Worm (Caenorhabditis elegans) whole organism, L1 larva: Measurements from ENCODE around the gene F59B10.6.

Experiments used
- C04F5.9 ChIP-seq: sonication (generic microtip); optimal IDR thresholded peaks from 2 replicates; lab custom pipeline; 2016; ENCODE audit warnings: missing genetic modification characterization, missing compliant biosample characterization
- C16A3.4 ChIP-seq: fragments of 150-350 bp; optimal IDR thresholded peaks from 2 replicates; lab custom pipeline; 2014; ENCODE audit warnings: missing biosample characterization, missing genetic modification characterization
- aha-1 ChIP-seq: fragments of 150-350 bp; optimal IDR thresholded peaks from 2 replicates; lab custom pipeline; 2014; ENCODE audit warnings: missing biosample characterization, missing genetic modification characterization
- aly-2 ChIP-seq: fragments of 150-350 bp; optimal IDR thresholded peaks from 2 replicates; lab custom pipeline; 2014; ENCODE audit warnings: missing biosample characterization, missing genetic modification characterization
- ama-1 ChIP-seq: fragments of 150-350 bp; optimal IDR thresholded peaks from 2 replicates; lab custom pipeline; 2014
- ceh-82 ChIP-seq, 3 experiments: fragments of 150-350 bp in 1 of 3; sonication (generic microtip) in 2 of 3; optimal IDR thresholded peaks; 2 replicates each; lab custom pipeline; 2014 to 2017; ENCODE audit warnings: missing biosample characterization in 3 of 3, missing genetic modification characterization in 3 of 3
- ceh-88 ChIP-seq: fragments of 200-800 bp; sonication (Bioruptor generic); IDR thresholded peaks from 2 replicates; pipeline ENCODE4 v1.3.6; 2022; ENCODE audit warnings: missing genetic modification characterization, missing compliant biosample characterization
- dpl-1 ChIP-seq, 3 experiments: fragments of 150-350 bp in 2 of 3; sonication (generic microtip) in 1 of 3; optimal IDR thresholded peaks; 2 replicates each; lab custom pipeline; 2014 to 2017; ENCODE audit warnings: missing biosample characterization in 3 of 3, missing genetic modification characterization in 3 of 3, missing genetic modification reagents in 3 of 3
- dsc-1 ChIP-seq: sonication (generic microtip); optimal IDR thresholded peaks from 2 replicates; lab custom pipeline; 2016; ENCODE audit warnings: mild to moderate bottlenecking, missing genetic modification characterization, missing compliant biosample characterization
- efl-1 ChIP-seq, 4 experiments: fragments of 150-350 bp; optimal IDR thresholded peaks in 3 of 4; peaks in 1 of 4; 1 replicate in 1 of 4; 2 replicates in 3 of 4; lab custom pipeline; 2014; ENCODE audit warnings: missing biosample characterization in 2 of 4, missing genetic modification characterization in 2 of 4, missing genetic modification reagents in 2 of 4
- efl-3 ChIP-seq: fragments of 200-800 bp; sonication (Bioruptor generic); optimal IDR thresholded peaks from 2 replicates; lab custom pipeline; 2018; ENCODE audit warnings: mild to moderate bottlenecking, missing genetic modification characterization, missing compliant biosample characterization
- egl-27 ChIP-seq, 2 experiments: fragments of 150-350 bp in 1 of 2; sonication (generic microtip); optimal IDR thresholded peaks; 3 replicates each; lab custom pipeline; 2017 to 2018; ENCODE audit warnings: missing biosample characterization in 2 of 2, missing genetic modification characterization in 2 of 2, missing genetic modification reagents in 2 of 2
- elt-2 ChIP-seq: sonication (generic microtip); optimal IDR thresholded peaks from 2 replicates; lab custom pipeline; 2016; ENCODE audit warnings: missing genetic modification characterization, mild to moderate bottlenecking, inconsistent platforms, missing compliant biosample characterization, missing genetic modification reagents
- elt-3 ChIP-seq, 6 experiments: fragments of 150-350 bp in 1 of 6; sonication (generic microtip); optimal IDR thresholded peaks; 2 replicates each; lab custom pipeline; 2017 to 2018; ENCODE audit warnings: missing biosample characterization in 6 of 6, missing genetic modification characterization in 6 of 6, inconsistent platforms in 1 of 6
- ets-5 ChIP-seq: fragments of 200-800 bp; sonication (Bioruptor generic); IDR thresholded peaks from 2 replicates; pipeline ENCODE4 v1.3.6; 2022; ENCODE audit warnings: missing genetic modification characterization, missing compliant biosample characterization
- fkh-10 ChIP-seq: sonication (generic microtip); optimal IDR thresholded peaks from 2 replicates; lab custom pipeline; 2017; ENCODE audit warnings: missing biosample characterization, missing genetic modification reagents, missing genetic modification characterization
- fkh-4 ChIP-seq: sonication (generic microtip); optimal IDR thresholded peaks from 2 replicates; lab custom pipeline; 2016; ENCODE audit warnings: missing compliant biosample characterization, missing genetic modification characterization, borderline replicate concordance
- fos-1 ChIP-seq: fragments of 150-350 bp; optimal IDR thresholded peaks from 2 replicates; lab custom pipeline; 2014; ENCODE audit warnings: missing biosample characterization, missing genetic modification characterization
- hpl-2 ChIP-seq: fragments of 150-350 bp; optimal IDR thresholded peaks from 2 replicates; lab custom pipeline; 2014; ENCODE audit warnings: missing biosample characterization, missing genetic modification reagents, missing genetic modification characterization
- isw-1 ChIP-seq: fragments of 200-800 bp; sonication (Bioruptor generic); IDR thresholded peaks from 2 replicates; pipeline ENCODE4 v1.3.6; 2022; ENCODE audit warnings: missing genetic modification characterization, missing compliant biosample characterization
- lin-13 ChIP-seq: fragments of 150-350 bp; optimal IDR thresholded peaks from 2 replicates; lab custom pipeline; 2014; ENCODE audit warnings: missing biosample characterization, missing genetic modification reagents, missing genetic modification characterization
- lin-14 ChIP-seq: fragments of 200-800 bp; sonication (Bioruptor generic); optimal IDR thresholded peaks from 2 replicates; lab custom pipeline; 2018; ENCODE audit warnings: mild to moderate bottlenecking, missing genetic modification characterization, moderate library complexity, missing compliant biosample characterization
- lir-3 ChIP-seq: sonication (generic microtip); optimal IDR thresholded peaks from 2 replicates; lab custom pipeline; 2016; ENCODE audit warnings: mild to moderate bottlenecking, missing genetic modification characterization, moderate library complexity, missing compliant biosample characterization; ENCODE audit not compliant: poor library complexity
- lsy-2 ChIP-seq, 2 experiments: fragments of 150-350 bp; optimal IDR thresholded peaks; 2 replicates each; lab custom pipeline; 2014; ENCODE audit warnings: missing biosample characterization in 2 of 2, missing genetic modification characterization in 2 of 2
- mab-9 ChIP-seq: fragments of 200-800 bp; sonication (Bioruptor generic); IDR thresholded peaks from 2 replicates; pipeline ENCODE4 v1.3.6; 2022; ENCODE audit warnings: missing genetic modification reagents, missing genetic modification characterization, missing compliant biosample characterization
- mdl-1 ChIP-seq, 2 experiments: fragments of 150-350 bp; optimal IDR thresholded peaks; 2 replicates each; lab custom pipeline; 2014 to 2017; ENCODE audit warnings: missing biosample characterization in 2 of 2, missing genetic modification characterization in 2 of 2, inconsistent platforms in 1 of 2
- mef-2 ChIP-seq: fragments of 150-350 bp; optimal IDR thresholded peaks from 2 replicates; lab custom pipeline; 2014; ENCODE audit warnings: missing biosample characterization, missing genetic modification characterization
- nhr-12 ChIP-seq: sonication (generic microtip); optimal IDR thresholded peaks from 2 replicates; lab custom pipeline; 2017; ENCODE audit warnings: missing biosample characterization, missing genetic modification characterization
- nhr-19 ChIP-seq: fragments of 200-800 bp; sonication (Bioruptor generic); conservative IDR thresholded peaks from 2 replicates; pipeline ENCODE4 v1.3.6; 2022; ENCODE audit warnings: missing genetic modification characterization, missing compliant biosample characterization
- nhr-20 ChIP-seq: sonication (generic microtip); optimal IDR thresholded peaks from 2 replicates; lab custom pipeline; 2016; ENCODE audit warnings: mild to moderate bottlenecking, missing genetic modification characterization, missing compliant biosample characterization
- nhr-237 ChIP-seq: fragments of 150-350 bp; optimal IDR thresholded peaks from 2 replicates; lab custom pipeline; 2014; ENCODE audit warnings: missing biosample characterization, missing genetic modification characterization
- nhr-28 ChIP-seq: fragments of 150-350 bp; optimal IDR thresholded peaks from 2 replicates; lab custom pipeline; 2014; ENCODE audit warnings: missing biosample characterization, missing genetic modification characterization
- nhr-47 ChIP-seq: sonication (generic microtip); optimal IDR thresholded peaks from 2 replicates; lab custom pipeline; 2016; ENCODE audit warnings: mild to moderate bottlenecking, missing genetic modification characterization, moderate library complexity, missing compliant biosample characterization
- nhr-84 ChIP-seq: sonication (generic microtip); optimal IDR thresholded peaks from 2 replicates; lab custom pipeline; 2017; ENCODE audit warnings: missing biosample characterization, missing genetic modification characterization
- nhr-85 ChIP-seq: sonication (generic microtip); peaks from one replicate; lab custom pipeline; 2016; ENCODE audit warnings: missing genetic modification characterization, inconsistent platforms, missing compliant biosample characterization
- nhr-90 ChIP-seq: sonication (generic microtip); optimal IDR thresholded peaks from 2 replicates; lab custom pipeline; 2016; ENCODE audit warnings: mild to moderate bottlenecking, missing genetic modification characterization, missing compliant biosample characterization; ENCODE audit not compliant: poor library complexity
- pag-3 ChIP-seq: sonication (generic microtip); optimal IDR thresholded peaks from 2 replicates; lab custom pipeline; 2017; ENCODE audit warnings: missing genetic modification characterization, mild to moderate bottlenecking, missing compliant biosample characterization, antibody characterized with exemption, borderline replicate concordance; ENCODE audit not compliant: insufficient read depth
- rnt-1 ChIP-seq: sonication (generic microtip); optimal IDR thresholded peaks from 2 replicates; lab custom pipeline; 2016; ENCODE audit warnings: mild to moderate bottlenecking, missing genetic modification characterization, moderate library complexity, missing compliant biosample characterization
- skn-1 ChIP-seq: fragments of 150-350 bp; optimal IDR thresholded peaks from 2 replicates; lab custom pipeline; 2014; ENCODE audit warnings: missing biosample characterization, missing genetic modification characterization
- snpc-4 ChIP-seq: fragments of 150-350 bp; optimal IDR thresholded peaks from 2 replicates; lab custom pipeline; 2014; ENCODE audit warnings: missing biosample characterization, missing genetic modification characterization
- sox-4 ChIP-seq: sonication (generic microtip); optimal IDR thresholded peaks from 2 replicates; lab custom pipeline; 2016; ENCODE audit warnings: missing genetic modification characterization, missing compliant biosample characterization
- sptf-1 ChIP-seq: fragments of 150-350 bp; optimal IDR thresholded peaks from 2 replicates; lab custom pipeline; 2014; ENCODE audit warnings: missing biosample characterization, missing genetic modification characterization
- sup-37 ChIP-seq: fragments of 200-800 bp; sonication (Bioruptor generic); optimal IDR thresholded peaks from 2 replicates; lab custom pipeline; 2018; ENCODE audit warnings: mild to moderate bottlenecking, missing genetic modification characterization, missing compliant biosample characterization
- swsn-7 ChIP-seq: sonication (generic microtip); optimal IDR thresholded peaks from 2 replicates; lab custom pipeline; 2016; ENCODE audit warnings: missing genetic modification characterization, missing compliant biosample characterization
- unc-130 ChIP-seq: fragments of 150-350 bp; optimal IDR thresholded peaks from 2 replicates; lab custom pipeline; 2017; ENCODE audit warnings: missing biosample characterization, missing genetic modification characterization, inconsistent platforms
- unc-62 ChIP-seq: fragments of 150-350 bp; optimal IDR thresholded peaks from 2 replicates; lab custom pipeline; 2014; ENCODE audit warnings: missing biosample characterization, missing genetic modification reagents, missing genetic modification characterization
- unc-86 ChIP-seq: sonication (generic microtip); optimal IDR thresholded peaks from 2 replicates; lab custom pipeline; 2016; ENCODE audit warnings: missing genetic modification characterization, missing compliant biosample characterization
- vab-15 ChIP-seq: sonication (generic microtip); optimal IDR thresholded peaks from 2 replicates; lab custom pipeline; 2017; ENCODE audit warnings: missing genotype, mild to moderate bottlenecking, missing genetic modification characterization, missing compliant biosample characterization
- xbp-1 ChIP-seq: sonication (generic microtip); optimal IDR thresholded peaks from 2 replicates; lab custom pipeline; 2016; ENCODE audit warnings: missing genetic modification characterization, missing compliant biosample characterization
- ztf-11 ChIP-seq, 2 experiments: sonication (generic microtip); optimal IDR thresholded peaks; 2 replicates each; lab custom pipeline; 2016 to 2017; ENCODE audit warnings: missing genetic modification characterization in 2 of 2, missing biosample characterization in 1 of 2, missing compliant biosample characterization in 1 of 2

The F59B10.6 gene

ce11 chrII:10547803-10548693, 23.8 kb upstream of the F59B10.6 start (continued):
- TF ChIP-seq unc-86 (tag; lab: Kevin White, UChicago), result peak; percentile 60
- TF ChIP-seq ceh-82 (tag; optimal IDR thresholded peaks at IDR 0.05; lab: Kevin White, UChicago), result no peak
- peak; percentile 67; the same call in 1 of the 2 replicates for TF ChIP-seq mab-9 (GFP tag; lab: Robert Waterston, UW)
- peak in 1 of 6 experiments; percentile 18 for TF ChIP-seq elt-3 (tag; optimal IDR thresholded peaks at IDR 0.05; lab: Kevin White, UChicago)
- TF ChIP-seq hpl-2 (GFP tag; lab: Kevin White, UChicago), result no peak
- TF ChIP-seq ama-1 (lab: Kevin White, UChicago), result peak; percentile 88
- no peak for TF ChIP-seq snpc-4 (tag; lab: Kevin White, UChicago)
- TF ChIP-seq nhr-19 (GFP tag; lab: Robert Waterston, UW), result 0 out of 2 replicates have a peak, but pooled peaks have one; percentile 1
- no peak for TF ChIP-seq efl-3 (GFP tag; lab: Kevin White, UChicago)
- no peak for TF ChIP-seq nhr-84 (tag; lab: Kevin White, UChicago)
- TF ChIP-seq nhr-47 (tag; lab: Kevin White, UChicago), result no peak
- no peak for TF ChIP-seq xbp-1
- no peak for TF ChIP-seq fkh-4 (tag; lab: Kevin White, UChicago)
- TF ChIP-seq nhr-85 (tag; lab: Kevin White, UChicago), result no peak
- no peak for TF ChIP-seq dsc-1 (tag; lab: Kevin White, UChicago)
- peak in 1 of 2 experiments; percentile 35 for TF ChIP-seq ztf-11 (tag; optimal IDR thresholded peaks at IDR 0.05; lab: Kevin White, UChicago)
- no peak for TF ChIP-seq fos-1 (tag; lab: Kevin White, UChicago)
- TF ChIP-seq nhr-20 (tag; lab: Kevin White, UChicago), result peak; percentile 30
- peak; percentile 28 for TF ChIP-seq aly-2
- TF ChIP-seq unc-130, result no peak
- TF ChIP-seq egl-27 (tag; optimal IDR thresholded peaks at IDR 0.05; lab: Kevin White, UChicago), result no peak
- TF ChIP-seq lin-13 (GFP tag; lab: Kevin White, UChicago), result peak; percentile 35
- no peak for TF ChIP-seq sup-37 (GFP tag; lab: Kevin White, UChicago)
- no peak for TF ChIP-seq nhr-28 (tag; lab: Kevin White, UChicago)
- TF ChIP-seq isw-1, result no peak
- TF ChIP-seq C16A3.4 (tag; lab: Kevin White, UChicago), result no peak
- peak; percentile 62; the same call in 1 of the 2 replicates for TF ChIP-seq ceh-88 (GFP tag; lab: Robert Waterston, UW)
- peak; percentile 14 for TF ChIP-seq skn-1 (tag; lab: Kevin White, UChicago)
- peak; percentile 21 for TF ChIP-seq sox-4 (tag; lab: Kevin White, UChicago)
- no peak for TF ChIP-seq unc-62
- TF ChIP-seq nhr-90, result peak; percentile 27
- TF ChIP-seq swsn-7 (tag; lab: Kevin White, UChicago), result no peak
- no peak for TF ChIP-seq vab-15 (tag; lab: Kevin White, UChicago)
- no peak for TF ChIP-seq fkh-10 (GFP tag; lab: Kevin White, UChicago)
- peak; percentile 18 for TF ChIP-seq mef-2 (tag; lab: Kevin White, UChicago)
- no peak for TF ChIP-seq nhr-12
- no peak for TF ChIP-seq aha-1
- TF ChIP-seq elt-2 (tag; lab: Kevin White, UChicago), result no peak
- TF ChIP-seq efl-1 (optimal IDR thresholded peaks at IDR 0.05; lab: Kevin White, UChicago), result no peak
- TF ChIP-seq efl-1 (GFP tag; optimal IDR thresholded peaks at IDR 0.05 in 1 of 2; lab: Kevin White, UChicago), result peak in 1 of 2 experiments; percentile 94
- TF ChIP-seq C04F5.9 (tag; lab: Kevin White, UChicago), result no peak
- TF ChIP-seq dpl-1 (GFP tag; optimal IDR thresholded peaks at IDR 0.05; lab: Kevin White, UChicago), result peak in 1 of 3 experiments; percentile 15
- no peak for TF ChIP-seq lir-3 (tag; lab: Kevin White, UChicago)
- TF ChIP-seq lin-14 (GFP tag; lab: Kevin White, UChicago), result peak; percentile 63
- TF ChIP-seq lsy-2 (tag; optimal IDR thresholded peaks at IDR 0.05; lab: Kevin White, UChicago), result peak; percentile 2 to 17
- TF ChIP-seq ets-5 (GFP tag; lab: Robert Waterston, UW), result no peak
- no peak for TF ChIP-seq pag-3 (tag; lab: Kevin White, UChicago)
- peak in 1 of 2 experiments; percentile 28 for TF ChIP-seq mdl-1 (tag; optimal IDR thresholded peaks at IDR 0.05; lab: Kevin White, UChicago)
- TF ChIP-seq nhr-237 (tag; lab: Kevin White, UChicago), result no peak
- peak; percentile 33 for TF ChIP-seq rnt-1 (tag; lab: Kevin White, UChicago)
- TF ChIP-seq sptf-1 (tag; lab: Kevin White, UChicago), result no peak
